Worm (Caenorhabditis elegans): Measurements from ENCODE around the gene nprl-2.

DNA sequence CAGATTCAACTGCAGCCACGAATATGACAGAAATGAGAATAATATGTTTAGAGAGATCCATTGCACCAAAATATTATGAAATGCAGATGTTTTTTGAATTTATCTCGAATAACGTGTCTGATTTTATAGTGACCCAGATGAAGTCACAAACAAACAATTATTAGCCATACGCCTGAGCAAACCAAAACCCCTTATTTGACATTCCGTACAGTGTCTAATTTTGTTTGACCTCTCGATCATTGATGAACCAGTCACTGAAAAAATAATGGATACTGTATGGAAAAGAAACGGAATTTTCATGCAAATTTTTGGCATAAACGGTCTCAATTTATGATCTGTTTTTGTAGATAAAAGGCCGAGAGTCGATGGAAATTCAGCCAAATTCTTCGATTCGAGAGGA is 40.4 kb upstream of the nprl-2 start, which contains the start of the genes R05G6.9 and R05G6.3:
- TF ChIP-seq flt-1 (GFP tag; IDR thresholded peaks at IDR 0.05) (no peak), med-1 (GFP tag; optimal IDR thresholded peaks at IDR 0.05; ENCODE audit: insufficient read depth) (no peak), ztf-29 (GFP tag; IDR thresholded peaks at IDR 0.05) (no peak), ztf-23 (GFP tag; IDR thresholded peaks at IDR 0.05) (no peak)

Measured in whole organism, midembryonic.